Worm (Caenorhabditis elegans): Measurements from ENCODE around the gene apm-3.
A peak's percentile ranks its signal among the peaks of the same experiment; 100 is the strongest.

apm-3 gene

DNA sequence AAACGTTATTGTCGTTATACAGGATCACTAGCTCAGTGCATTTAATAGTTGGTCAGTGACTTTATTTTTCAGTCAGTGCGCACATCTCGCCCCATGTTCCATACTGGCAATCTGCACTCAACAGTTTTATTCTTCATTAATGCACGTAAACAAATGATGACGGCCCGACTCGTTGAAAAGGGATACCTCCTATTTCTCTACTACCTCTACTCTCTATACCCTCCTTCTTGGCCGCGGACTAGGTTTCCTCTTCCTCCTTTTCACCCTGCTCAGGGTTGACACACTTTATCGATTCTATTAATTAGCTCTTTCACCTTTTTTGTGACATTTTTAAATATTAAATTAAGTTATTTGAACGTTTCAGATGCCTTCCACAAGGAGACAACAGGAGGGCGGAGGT, 39.3 kb upstream of the apm-3 start, which contains the start of gene sel-12 (continued):
- no peak for TF ChIP-seq ama-1 (optimal IDR thresholded peaks at IDR 0.05)
- TF ChIP-seq unc-39 (tag; optimal IDR thresholded peaks at IDR 0.05), result no peak
- TF ChIP-seq attf-4 (tag; optimal IDR thresholded peaks at IDR 0.05), result no peak

DNA sequence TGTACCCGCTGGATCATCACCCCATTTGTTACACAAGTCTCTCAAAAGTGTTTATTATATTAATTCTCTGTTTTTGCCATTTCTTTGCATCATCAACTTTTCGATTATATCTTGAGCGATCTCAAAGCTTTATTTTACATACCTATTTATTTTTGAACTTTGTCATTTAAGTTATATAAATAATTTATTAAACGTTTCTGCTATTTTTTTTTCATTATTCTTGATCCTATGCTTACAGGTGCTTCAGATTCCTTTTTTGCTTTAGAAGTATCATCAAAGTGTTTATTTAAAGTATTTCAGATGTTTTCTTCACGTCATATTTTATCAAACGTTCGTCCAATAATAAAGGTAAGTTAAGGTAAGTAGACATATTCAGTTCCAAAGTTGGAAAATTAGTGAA, 36.7 kb upstream of the apm-3 start, which contains the start of gene F35H12.5:
Gene F35H12.5 (plus strand): TSS at position 301 of the 400 bp plus-strand sequence.
- TF ChIP-seq daf-16 (GFP tag; optimal IDR thresholded peaks at IDR 0.05) (no peak), daf-16 (tag; optimal IDR thresholded peaks at IDR 0.05) (no peak), nhr-25 (tag; optimal IDR thresholded peaks at IDR 0.05; ENCODE audit: borderline replicate concordance, insufficient read depth) (no peak), arid-1 (GFP tag; conservative IDR thresholded peaks at IDR 0.05) (no peak), ztf-7 (tag; optimal IDR thresholded peaks at IDR 0.05) (no peak), mdt-29 (GFP tag; IDR thresholded peaks at IDR 0.05) (no peak), pha-4 (GFP tag; IDR thresholded peaks at IDR 0.05) (no peak), pha-4 (tag; optimal IDR thresholded peaks at IDR 0.05) (no peak), zag-1 (tag; optimal IDR thresholded peaks at IDR 0.05) (no peak), hmg-1.1 (GFP tag; IDR thresholded peaks at IDR 0.05) (no peak), aha-1 (tag) (no peak), ces-1 (GFP tag; optimal IDR thresholded peaks at IDR 0.05) (no peak), F44E2.7 (GFP tag; IDR thresholded peaks at IDR 0.05) (no peak), set-16 (GFP tag; IDR thresholded peaks at IDR 0.05) (no peak), lin-1 (GFP tag; IDR thresholded peaks at IDR 0.05) (no peak), ceh-32 (tag; optimal IDR thresholded peaks at IDR 0.05; ENCODE audit: poor library complexity) (no peak), ceh-62 (tag; optimal IDR thresholded peaks at IDR 0.05) (no peak), nhr-102 (tag; optimal IDR thresholded peaks at IDR 0.05) (no peak), nhr-11 (tag; optimal IDR thresholded peaks at IDR 0.05) (no peak), dpl-1 (GFP tag; optimal IDR thresholded peaks at IDR 0.05) (no peak)

DNA sequence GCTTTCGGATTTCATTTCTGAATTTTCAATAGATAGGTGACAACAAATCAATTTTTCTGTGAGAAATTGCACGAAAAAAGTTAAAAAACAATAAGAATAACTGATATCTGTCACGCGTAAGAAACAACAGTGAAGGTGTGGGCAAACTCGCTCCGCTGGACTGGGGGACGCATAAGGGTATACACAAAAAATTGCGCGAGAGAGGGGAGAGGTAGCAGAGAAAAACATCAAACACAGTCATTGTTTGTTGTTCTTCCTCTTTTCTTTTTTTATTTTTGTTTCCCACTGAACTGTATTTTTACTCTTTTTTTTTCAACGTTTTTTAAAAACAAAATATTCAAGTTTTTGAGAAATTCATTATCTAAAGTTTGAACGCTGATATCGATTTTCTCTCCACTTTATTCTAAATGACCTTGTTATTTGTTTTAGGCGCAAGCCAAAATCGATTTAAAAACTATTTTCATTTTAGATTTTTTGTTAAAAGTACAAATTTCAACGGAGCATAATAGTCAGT, 30.2 kb upstream of the apm-3 start, which contains the start of the genes pifk-1 and tbc-11:
Gene pifk-1 (minus strand): TSS at position 17 of the 514 bp plus-strand sequence.
Gene tbc-11 (plus strand): TSS at position 464 of the 514 bp plus-strand sequence.
- TF ChIP-seq Y105C5A.15 (GFP tag; IDR thresholded peaks at IDR 0.05) (no peak), zip-2 (tag; optimal IDR thresholded peaks at IDR 0.05) (no peak), sdz-12 (GFP tag; optimal IDR thresholded peaks at IDR 0.05) (no peak), arid-1 (GFP tag; conservative IDR thresholded peaks at IDR 0.05) (0 out of 2 replicates have a peak, but pooled peaks have one; percentile 41), nhr-6 (tag; optimal IDR thresholded peaks at IDR 0.05) (peak; percentile 26), egl-27 (tag; optimal IDR thresholded peaks at IDR 0.05) (no peak), nhr-28 (tag; optimal IDR thresholded peaks at IDR 0.05) (peak; percentile 74), ceh-32 (tag; optimal IDR thresholded peaks at IDR 0.05; ENCODE audit: poor library complexity) (no peak), nhr-77 (tag; optimal IDR thresholded peaks at IDR 0.05) (peak; percentile 46), aly-2 (tag; optimal IDR thresholded peaks at IDR 0.05) (no peak), dpl-1 (GFP tag; optimal IDR thresholded peaks at IDR 0.05) (peak; percentile 40), dve-1 (tag; optimal IDR thresholded peaks at IDR 0.05; ENCODE audit: insufficient read depth) (peak; percentile 82), spr-1 (tag; optimal IDR thresholded peaks at IDR 0.05) (no peak), hlh-11 (tag; optimal IDR thresholded peaks at IDR 0.05) (peak; percentile 71), lsy-2 (tag; optimal IDR thresholded peaks at IDR 0.05) (peak in 1 of 2 experiments; percentile 70), mxl-3 (GFP tag; optimal IDR thresholded peaks at IDR 0.05) (peak; percentile 16), daf-16 (GFP tag; optimal IDR thresholded peaks at IDR 0.05) (no peak), daf-16 (tag; optimal IDR thresholded peaks at IDR 0.05) (peak; percentile 82), gei-8 (GFP tag; optimal IDR thresholded peaks at IDR 0.05) (no peak), pha-4 (GFP tag; IDR thresholded peaks at IDR 0.05) (no peak), pha-4 (tag; optimal IDR thresholded peaks at IDR 0.05) (peak; percentile 95), hlh-30 (tag; optimal IDR thresholded peaks at IDR 0.05; ENCODE audit: insufficient read depth) (peak; percentile 91), hif-1 (tag; optimal IDR thresholded peaks at IDR 0.05) (peak in 1 of 2 experiments; percentile 46), lin-38 (GFP tag; IDR thresholded peaks at IDR 0.05) (peak; percentile 80), nhr-41 (GFP tag; IDR thresholded peaks at IDR 0.05) (no peak), mes-2 (tag; optimal IDR thresholded peaks at IDR 0.05; ENCODE audit: poor library complexity, severe bottlenecking) (peak; percentile 79), lin-13 (GFP tag; optimal IDR thresholded peaks at IDR 0.05) (peak; percentile 40), ama-1 (optimal IDR thresholded peaks at IDR 0.05) (no peak), ceh-28 (tag; optimal IDR thresholded peaks at IDR 0.05) (no peak), hmg-1.1 (GFP tag; IDR thresholded peaks at IDR 0.05) (0 out of 2 replicates have a peak, but pooled peaks have one; percentile 14), lin-15B (tag; optimal IDR thresholded peaks at IDR 0.05) (no peak), zfp-3 (GFP tag; conservative IDR thresholded peaks at IDR 0.05) (no peak), mdl-1 (tag; optimal IDR thresholded peaks at IDR 0.05) (peak in 1 of 2 experiments; percentile 55)

Measured in whole organism, L4 larva.